Worm (Caenorhabditis elegans) whole organism, midembryonic: ENCODE results near the gene glrx-5.
"Not testable (repeated sequence)": the region's sequence is repeated elsewhere in the genome, so short reads cannot be mapped to it uniquely, and the experiment has no call there.

Source experiments
- T22C8.4 ChIP-seq: fragments of 200-800 bp; sonication (Bioruptor generic); IDR thresholded peaks from 2 replicates; pipeline ENCODE4 v1.3.6; 2022; ENCODE audit warnings: missing genetic modification characterization, missing compliant biosample characterization
- cog-1 ChIP-seq: sonication (generic microtip); optimal IDR thresholded peaks from 2 replicates; lab custom pipeline; 2016; ENCODE audit warnings: missing genetic modification characterization, missing compliant biosample characterization
- flt-1 ChIP-seq: fragments of 200-800 bp; sonication (Bioruptor generic); IDR thresholded peaks from 2 replicates; pipeline ENCODE4 v1.3.6; 2022; ENCODE audit warnings: missing genetic modification characterization, missing compliant biosample characterization
- klf-2 ChIP-seq: fragments of 200-800 bp; sonication (Bioruptor generic); conservative IDR thresholded peaks from 2 replicates; pipeline ENCODE4 v1.3.6; 2022; ENCODE audit warnings: missing genetic modification reagents, missing genetic modification characterization, missing compliant biosample characterization
- med-1 ChIP-seq: sonication (generic microtip); optimal IDR thresholded peaks from 2 replicates; lab custom pipeline; 2017; ENCODE audit warnings: missing genetic modification characterization, mild to moderate bottlenecking, missing compliant biosample characterization, antibody characterized with exemption, missing genetic modification reagents; ENCODE audit not compliant: insufficient read depth
- ref-1 ChIP-seq: fragments of 200-800 bp; sonication (Bioruptor generic); conservative IDR thresholded peaks from 2 replicates; pipeline ENCODE4 v1.3.6; 2022; ENCODE audit warnings: missing genetic modification reagents, missing genetic modification characterization, missing compliant biosample characterization
- tab-1 ChIP-seq: fragments of 200-800 bp; sonication (Bioruptor generic); IDR thresholded peaks from 2 replicates; pipeline ENCODE4 v1.3.6; 2022; ENCODE audit warnings: missing genetic modification characterization, missing compliant biosample characterization
- ztf-23 ChIP-seq: fragments of 200-800 bp; sonication (Bioruptor generic); IDR thresholded peaks from 2 replicates; pipeline ENCODE4 v1.3.6; 2022; ENCODE audit warnings: missing genetic modification reagents, missing genetic modification characterization, missing compliant biosample characterization
- ztf-29 ChIP-seq: fragments of 200-800 bp; sonication (Bioruptor generic); IDR thresholded peaks from 2 replicates; pipeline ENCODE4 v1.3.6; 2022; ENCODE audit warnings: missing genetic modification reagents, missing genetic modification characterization, missing compliant biosample characterization

The glrx-5 gene

DNA sequence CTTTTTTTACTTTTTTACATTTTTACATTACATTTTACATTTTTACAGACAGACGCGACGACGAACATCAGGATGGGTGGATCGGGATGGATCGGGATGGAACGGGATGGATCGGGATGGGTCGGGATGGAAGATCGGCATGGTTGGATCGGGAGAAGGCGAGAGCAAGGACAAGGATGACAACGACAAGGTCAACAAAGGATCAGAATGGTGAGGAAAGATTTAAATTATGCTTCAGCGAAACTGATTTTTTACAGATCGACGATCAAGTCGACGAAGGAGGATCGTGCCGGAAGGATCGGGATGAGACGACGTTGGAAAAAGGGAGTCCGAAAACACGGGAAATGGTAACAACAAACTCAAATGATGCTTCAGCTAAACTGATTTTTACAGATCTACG lies 14.4 kb upstream of the glrx-5 start:
- no peak for TF ChIP-seq flt-1 (GFP tag; lab: Robert Waterston, UW)

DNA sequence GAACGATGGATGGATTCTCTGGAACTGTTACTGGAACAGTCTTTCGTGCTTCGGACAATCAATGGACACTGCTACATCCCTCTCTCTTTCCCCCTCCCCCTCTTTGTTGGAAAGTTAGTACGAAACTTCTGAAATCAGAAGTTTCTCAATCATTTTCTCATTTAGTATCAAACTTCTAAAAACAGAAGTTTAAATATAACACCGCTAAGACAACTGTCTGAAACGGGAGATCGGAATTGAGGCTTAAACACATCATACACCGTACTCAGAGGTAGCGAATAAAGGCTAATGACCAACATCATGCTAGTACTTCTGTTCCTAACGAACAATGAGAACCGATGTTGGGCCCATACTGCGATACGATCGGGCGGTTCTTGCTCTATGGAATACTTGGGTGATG lies 12.9 kb upstream of the glrx-5 start, which contains the start of gene Y49E10.30:
Y49E10.30 (plus strand) TSS at position 301 of the 400 bp plus-strand sequence.
- not testable (repeated sequence) for TF ChIP-seq cog-1 (tag; lab: Kevin White, UChicago); flt-1 (GFP tag; lab: Robert Waterston, UW); ztf-29 (GFP tag; lab: Robert Waterston, UW)

DNA sequence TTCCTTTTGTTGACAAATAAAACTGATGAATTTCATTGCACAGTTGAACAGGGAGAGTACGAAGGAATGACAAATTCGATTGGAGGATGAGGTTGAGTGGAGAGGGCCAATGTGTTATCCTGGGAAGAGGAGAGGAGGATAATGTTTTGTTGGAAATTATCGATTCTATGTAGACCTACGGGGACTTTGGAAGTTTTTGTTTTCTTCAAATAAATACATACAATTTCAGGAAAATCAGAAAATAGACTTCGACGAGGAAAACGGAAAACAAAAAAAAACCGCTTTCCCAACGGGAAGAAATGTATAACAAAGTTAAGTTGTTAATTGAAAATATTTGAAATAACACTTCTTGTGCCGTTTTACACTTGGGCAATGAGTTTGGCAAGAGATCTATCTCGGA lies 10.1 kb upstream of the glrx-5 start, which contains the start of gene Y49E10.4:
Y49E10.4 (minus strand) TSS at position 101 of the 400 bp plus-strand sequence.
- TF ChIP-seq tab-1, ztf-23, ref-1 (GFP tag; lab: Robert Waterston, UW): not testable (repeated sequence)

DNA sequence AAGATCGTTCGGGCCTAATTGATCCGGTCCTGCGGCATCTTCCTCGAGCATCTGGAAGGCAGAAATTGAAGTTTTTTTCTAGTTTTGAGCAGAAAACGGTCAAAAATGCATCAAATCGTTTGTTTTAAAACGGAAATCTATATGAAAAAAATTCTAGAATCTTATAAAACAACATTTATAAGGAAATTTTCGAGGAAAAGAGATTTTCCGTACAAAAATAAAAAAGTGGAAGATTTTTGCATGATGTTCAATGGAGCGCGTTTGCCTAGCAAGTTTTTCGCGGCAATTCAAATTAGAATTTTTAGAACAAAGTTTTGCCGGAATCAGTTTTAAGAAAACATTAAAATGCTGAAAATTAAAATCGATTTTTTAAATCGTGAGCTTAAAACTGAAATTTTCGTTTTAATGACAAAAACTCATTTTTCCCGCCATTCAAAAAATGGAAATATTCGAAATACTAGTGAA lies 3.6 kb upstream of the glrx-5 start, which contains the start of gene pph-4.2:
pph-4.2 (minus strand) TSS at position 51 of the 465 bp plus-strand sequence.
- TF ChIP-seq ref-1 (GFP tag; lab: Robert Waterston, UW), result no peak
- no peak for TF ChIP-seq ztf-29 (GFP tag; lab: Robert Waterston, UW)
- no peak for TF ChIP-seq klf-2

DNA sequence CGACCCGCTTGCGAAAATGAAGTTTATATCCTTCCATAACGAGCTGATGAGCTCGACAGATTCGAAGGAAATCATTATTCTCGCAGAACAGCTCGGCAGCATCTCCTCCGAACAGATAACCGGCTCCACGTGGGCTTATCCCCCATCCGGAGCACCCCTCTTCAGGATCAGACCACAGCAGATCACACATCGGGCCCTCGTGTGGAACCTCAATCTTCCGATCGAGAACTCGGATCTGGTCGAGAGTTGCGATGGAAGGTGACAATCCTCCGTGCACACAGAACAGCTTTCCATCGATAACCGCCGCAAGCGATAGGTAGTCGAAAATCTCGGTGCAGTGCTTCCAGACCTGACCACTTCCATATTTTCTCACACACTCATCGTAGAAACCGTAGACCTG lies 2.0 kb upstream of the glrx-5 start:
- no peak for TF ChIP-seq klf-2
- no peak for TF ChIP-seq ztf-29 (GFP tag; lab: Robert Waterston, UW)
- no peak for TF ChIP-seq ztf-23 (GFP tag; lab: Robert Waterston, UW)
- TF ChIP-seq ref-1 (GFP tag; lab: Robert Waterston, UW), result no peak
- no peak for TF ChIP-seq med-1 (GFP tag; lab: Kevin White, UChicago)
- TF ChIP-seq T22C8.4 (GFP tag; lab: Robert Waterston, UW), result no peak
- TF ChIP-seq tab-1 (GFP tag; lab: Robert Waterston, UW), result no peak
- TF ChIP-seq flt-1 (GFP tag; lab: Robert Waterston, UW), result no peak
- no peak for TF ChIP-seq cog-1 (tag; lab: Kevin White, UChicago)

DNA sequence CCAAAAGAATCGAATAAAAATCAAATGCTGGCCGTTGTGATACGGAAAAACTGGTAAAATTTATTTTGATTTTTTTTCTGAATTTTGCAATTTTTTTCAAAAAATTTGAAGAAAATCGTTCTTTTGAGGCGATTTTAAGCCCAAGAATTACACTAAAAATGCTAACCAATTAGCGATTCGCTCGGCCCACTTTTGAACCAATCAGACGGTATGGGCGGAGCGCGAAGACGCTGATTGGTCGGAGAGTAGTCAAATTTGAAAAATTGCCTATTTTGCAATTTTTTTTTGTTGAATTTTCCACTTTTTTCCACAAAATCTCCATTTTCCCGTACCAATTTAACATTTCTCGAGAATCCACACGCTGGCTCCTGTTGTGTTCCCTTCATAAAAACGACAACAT lies 351 bp downstream of the glrx-5 start:
- TF ChIP-seq klf-2, result no peak
- no peak for TF ChIP-seq tab-1 (GFP tag; lab: Robert Waterston, UW)
- TF ChIP-seq cog-1 (tag; lab: Kevin White, UChicago), result no peak
- no peak for TF ChIP-seq ref-1 (GFP tag; lab: Robert Waterston, UW)
- TF ChIP-seq T22C8.4 (GFP tag; lab: Robert Waterston, UW), result no peak
- TF ChIP-seq med-1 (GFP tag; lab: Kevin White, UChicago), result no peak
- TF ChIP-seq ztf-29 (GFP tag; lab: Robert Waterston, UW), result no peak
- TF ChIP-seq flt-1 (GFP tag; lab: Robert Waterston, UW), result no peak
- no peak for TF ChIP-seq ztf-23 (GFP tag; lab: Robert Waterston, UW)

DNA sequence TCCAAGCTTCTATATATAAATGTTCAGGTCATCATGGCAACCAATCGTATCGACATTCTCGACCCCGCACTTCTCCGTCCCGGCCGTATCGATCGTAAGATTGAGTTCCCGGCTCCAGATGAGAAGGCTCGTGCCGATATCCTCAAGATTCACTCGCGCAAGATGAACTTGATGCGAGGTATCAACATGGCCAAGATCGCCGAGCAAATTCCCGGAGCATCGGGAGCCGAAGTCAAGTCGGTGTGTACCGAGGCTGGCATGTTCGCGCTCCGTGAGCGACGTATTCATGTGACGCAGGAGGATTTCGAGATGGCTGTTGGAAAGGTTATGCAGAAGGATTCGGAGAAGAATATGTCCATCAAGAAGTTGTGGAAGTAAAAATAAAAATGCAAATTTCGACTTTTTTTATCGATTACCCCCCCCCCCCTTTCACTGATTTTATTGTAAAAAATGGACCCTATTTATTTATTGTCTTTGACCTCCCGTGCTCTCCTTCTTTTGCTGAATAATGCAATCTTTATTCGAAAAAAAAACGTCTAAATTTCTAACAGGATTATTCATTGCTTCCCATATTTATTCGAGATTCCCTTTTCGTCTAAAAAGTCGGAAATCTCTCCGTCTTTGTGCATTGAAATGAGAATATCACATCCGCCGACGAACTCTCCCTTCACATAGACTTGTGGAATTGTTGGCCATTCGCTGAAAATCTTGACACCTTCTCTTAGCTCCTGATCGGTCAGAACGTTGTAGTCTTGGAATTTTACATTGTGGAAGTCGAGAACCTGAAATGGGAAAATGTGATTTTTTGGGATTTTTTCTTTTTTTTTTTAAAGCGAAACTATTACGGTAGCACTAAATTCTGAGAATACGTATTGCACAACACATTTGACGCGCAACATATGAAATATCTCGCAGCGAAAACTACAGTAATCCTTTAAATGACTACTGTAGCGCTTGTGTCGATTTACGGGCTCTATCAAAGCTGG lies 1.3 kb downstream of the glrx-5 start:
- TF ChIP-seq ztf-23 (GFP tag; lab: Robert Waterston, UW) (no peak), T22C8.4 (GFP tag; lab: Robert Waterston, UW) (no peak), cog-1 (tag; lab: Kevin White, UChicago) (no peak), klf-2 (no peak), flt-1 (GFP tag; lab: Robert Waterston, UW) (no peak), tab-1 (GFP tag; lab: Robert Waterston, UW) (no peak), ztf-29 (GFP tag; lab: Robert Waterston, UW) (no peak), med-1 (GFP tag; lab: Kevin White, UChicago) (no peak)

DNA sequence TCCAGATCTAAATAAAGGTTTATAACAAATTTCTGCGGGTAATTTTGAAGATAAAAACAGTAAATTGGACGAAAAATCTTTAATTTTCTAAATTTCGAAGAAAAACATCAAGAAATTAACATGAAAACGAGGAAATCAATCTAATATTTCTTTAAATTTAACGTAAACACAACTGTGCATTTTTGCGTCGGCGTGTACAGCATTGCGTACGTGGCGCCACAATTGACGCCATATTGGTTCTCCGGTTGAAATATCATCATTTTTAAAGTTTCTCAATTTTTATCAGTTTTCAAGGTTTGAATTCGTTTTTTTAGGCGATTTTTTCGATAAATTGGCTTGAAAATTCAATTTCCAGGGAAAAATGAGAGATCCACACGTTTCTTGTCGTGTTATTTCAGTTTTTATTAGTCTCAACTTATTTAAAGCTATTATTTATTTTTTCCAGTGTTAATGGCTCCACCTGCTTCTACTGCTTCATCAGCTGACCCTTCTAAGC lies 3.6 kb downstream of the glrx-5 start, which contains the start of gene rpt-6:
rpt-6 (plus strand) TSS at position 446 of the 496 bp plus-strand sequence.
- TF ChIP-seq klf-2, result no peak
- TF ChIP-seq cog-1 (tag; lab: Kevin White, UChicago), result no peak
- no peak for TF ChIP-seq flt-1 (GFP tag; lab: Robert Waterston, UW)
- TF ChIP-seq ztf-29 (GFP tag; lab: Robert Waterston, UW), result no peak
- TF ChIP-seq ztf-23 (GFP tag; lab: Robert Waterston, UW), result no peak
- no peak for TF ChIP-seq T22C8.4 (GFP tag; lab: Robert Waterston, UW)
- no peak for TF ChIP-seq ref-1 (GFP tag; lab: Robert Waterston, UW)
- TF ChIP-seq med-1 (GFP tag; lab: Kevin White, UChicago), result no peak
- TF ChIP-seq tab-1 (GFP tag; lab: Robert Waterston, UW), result no peak

DNA sequence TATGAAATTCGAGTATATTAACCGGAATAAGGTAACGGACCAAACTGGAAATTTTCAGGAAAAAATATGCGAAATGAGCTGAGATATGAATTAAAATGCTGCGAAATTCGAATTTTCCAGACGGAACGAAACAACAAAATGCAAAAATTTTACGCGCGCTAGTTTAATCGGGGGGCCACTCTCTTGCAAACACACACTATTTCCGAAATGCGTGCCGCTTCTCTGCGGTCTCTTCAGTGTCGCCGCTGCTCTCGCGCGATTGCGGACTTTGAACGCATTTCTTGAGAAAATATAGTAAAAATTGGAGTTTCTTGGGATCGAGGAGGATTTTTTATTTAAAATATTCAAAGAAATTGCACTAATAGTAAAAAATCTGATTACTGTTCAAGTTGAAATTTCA lies 4.2 kb downstream of the glrx-5 start:
- TF ChIP-seq ztf-23 (GFP tag; lab: Robert Waterston, UW), result peak; percentile 50; the same call in 1 of the 2 replicates
- TF ChIP-seq flt-1 (GFP tag; lab: Robert Waterston, UW), result no peak
